Worm (Caenorhabditis elegans) whole organism, L1 larva: ENCODE results near the gene slc-17.3.

Experiments
- C16A3.4 ChIP-seq: fragments of 150-350 bp; optimal IDR thresholded peaks from 2 replicates; lab custom pipeline; 2014; ENCODE audit warnings: missing biosample characterization, missing genetic modification characterization
- C34B4.2 ChIP-seq: sonication (generic microtip); optimal IDR thresholded peaks from 2 replicates; lab custom pipeline; 2017; ENCODE audit warnings: mild to moderate bottlenecking, missing genetic modification characterization, missing compliant biosample characterization
- F16B12.6 ChIP-seq: fragments of 150-350 bp; optimal IDR thresholded peaks from 2 replicates; lab custom pipeline; 2014; ENCODE audit warnings: missing biosample characterization, missing genetic modification characterization
- aha-1 ChIP-seq: fragments of 150-350 bp; optimal IDR thresholded peaks from 2 replicates; lab custom pipeline; 2014; ENCODE audit warnings: missing biosample characterization, missing genetic modification characterization
- blmp-1 ChIP-seq: fragments of 150-350 bp; optimal IDR thresholded peaks from 2 replicates; lab custom pipeline; 2014; ENCODE audit warnings: missing biosample characterization, missing genetic modification characterization
- ceh-63 ChIP-seq: fragments of 200-800 bp; sonication (Bioruptor generic); optimal IDR thresholded peaks from 2 replicates; lab custom pipeline; 2018; ENCODE audit warnings: mild to moderate bottlenecking, missing genetic modification characterization, missing compliant biosample characterization
- ceh-82 ChIP-seq, 3 experiments: fragments of 150-350 bp in 1 of 3; sonication (generic microtip) in 2 of 3; optimal IDR thresholded peaks; 2 replicates each; lab custom pipeline; 2014 to 2017; ENCODE audit warnings: missing biosample characterization in 3 of 3, missing genetic modification characterization in 3 of 3
- ceh-88 ChIP-seq: fragments of 200-800 bp; sonication (Bioruptor generic); IDR thresholded peaks from 2 replicates; pipeline ENCODE4 v1.3.6; 2022; ENCODE audit warnings: missing genetic modification characterization, missing compliant biosample characterization
- ces-1 ChIP-seq: fragments of 150-350 bp; optimal IDR thresholded peaks from 2 replicates; lab custom pipeline; 2014; ENCODE audit warnings: missing biosample characterization, missing genetic modification reagents, missing genetic modification characterization
- dpl-1 ChIP-seq, 3 experiments: fragments of 150-350 bp in 2 of 3; sonication (generic microtip) in 1 of 3; optimal IDR thresholded peaks; 2 replicates each; lab custom pipeline; 2014 to 2017; ENCODE audit warnings: missing biosample characterization in 3 of 3, missing genetic modification characterization in 3 of 3, missing genetic modification reagents in 3 of 3
- dsc-1 ChIP-seq: sonication (generic microtip); optimal IDR thresholded peaks from 2 replicates; lab custom pipeline; 2016; ENCODE audit warnings: mild to moderate bottlenecking, missing genetic modification characterization, missing compliant biosample characterization
- efl-1 ChIP-seq, 4 experiments: fragments of 150-350 bp; optimal IDR thresholded peaks in 3 of 4; peaks in 1 of 4; 1 replicate in 1 of 4; 2 replicates in 3 of 4; lab custom pipeline; 2014; ENCODE audit warnings: missing biosample characterization in 2 of 4, missing genetic modification characterization in 2 of 4, missing genetic modification reagents in 2 of 4
- egl-27 ChIP-seq, 2 experiments: fragments of 150-350 bp in 1 of 2; sonication (generic microtip); optimal IDR thresholded peaks; 3 replicates each; lab custom pipeline; 2017 to 2018; ENCODE audit warnings: missing biosample characterization in 2 of 2, missing genetic modification characterization in 2 of 2, missing genetic modification reagents in 2 of 2
- elt-2 ChIP-seq: sonication (generic microtip); optimal IDR thresholded peaks from 2 replicates; lab custom pipeline; 2016; ENCODE audit warnings: missing genetic modification characterization, mild to moderate bottlenecking, inconsistent platforms, missing compliant biosample characterization, missing genetic modification reagents
- fkh-10 ChIP-seq: sonication (generic microtip); optimal IDR thresholded peaks from 2 replicates; lab custom pipeline; 2017; ENCODE audit warnings: missing biosample characterization, missing genetic modification reagents, missing genetic modification characterization
- hlh-4 ChIP-seq: sonication (generic microtip); optimal IDR thresholded peaks from 2 replicates; lab custom pipeline; 2016; ENCODE audit warnings: mild to moderate bottlenecking, missing genetic modification characterization, missing compliant biosample characterization
- hpl-2 ChIP-seq: fragments of 150-350 bp; optimal IDR thresholded peaks from 2 replicates; lab custom pipeline; 2014; ENCODE audit warnings: missing biosample characterization, missing genetic modification reagents, missing genetic modification characterization
- isw-1 ChIP-seq: fragments of 200-800 bp; sonication (Bioruptor generic); IDR thresholded peaks from 2 replicates; pipeline ENCODE4 v1.3.6; 2022; ENCODE audit warnings: missing genetic modification characterization, missing compliant biosample characterization
- lin-14 ChIP-seq: fragments of 200-800 bp; sonication (Bioruptor generic); optimal IDR thresholded peaks from 2 replicates; lab custom pipeline; 2018; ENCODE audit warnings: mild to moderate bottlenecking, missing genetic modification characterization, moderate library complexity, missing compliant biosample characterization
- lin-35 ChIP-seq, 2 experiments: fragments of 150-350 bp; optimal IDR thresholded peaks; 2 replicates each; lab custom pipeline; 2014; ENCODE audit warnings: missing biosample characterization in 2 of 2, missing genetic modification characterization in 2 of 2, missing genetic modification reagents in 2 of 2
- lin-39 ChIP-seq: fragments of 150-350 bp; optimal IDR thresholded peaks from 2 replicates; lab custom pipeline; 2014; ENCODE audit warnings: missing biosample characterization, missing genetic modification reagents, missing genetic modification characterization
- lir-3 ChIP-seq: sonication (generic microtip); optimal IDR thresholded peaks from 2 replicates; lab custom pipeline; 2016; ENCODE audit warnings: mild to moderate bottlenecking, missing genetic modification characterization, moderate library complexity, missing compliant biosample characterization; ENCODE audit not compliant: poor library complexity
- lsy-2 ChIP-seq, 2 experiments: fragments of 150-350 bp; optimal IDR thresholded peaks; 2 replicates each; lab custom pipeline; 2014; ENCODE audit warnings: missing biosample characterization in 2 of 2, missing genetic modification characterization in 2 of 2
- mab-9 ChIP-seq: fragments of 200-800 bp; sonication (Bioruptor generic); IDR thresholded peaks from 2 replicates; pipeline ENCODE4 v1.3.6; 2022; ENCODE audit warnings: missing genetic modification reagents, missing genetic modification characterization, missing compliant biosample characterization
- mef-2 ChIP-seq: fragments of 150-350 bp; optimal IDR thresholded peaks from 2 replicates; lab custom pipeline; 2014; ENCODE audit warnings: missing biosample characterization, missing genetic modification characterization
- nhr-12 ChIP-seq: sonication (generic microtip); optimal IDR thresholded peaks from 2 replicates; lab custom pipeline; 2017; ENCODE audit warnings: missing biosample characterization, missing genetic modification characterization
- nhr-20 ChIP-seq: sonication (generic microtip); optimal IDR thresholded peaks from 2 replicates; lab custom pipeline; 2016; ENCODE audit warnings: mild to moderate bottlenecking, missing genetic modification characterization, missing compliant biosample characterization
- nhr-28 ChIP-seq: fragments of 150-350 bp; optimal IDR thresholded peaks from 2 replicates; lab custom pipeline; 2014; ENCODE audit warnings: missing biosample characterization, missing genetic modification characterization
- nhr-47 ChIP-seq: sonication (generic microtip); optimal IDR thresholded peaks from 2 replicates; lab custom pipeline; 2016; ENCODE audit warnings: mild to moderate bottlenecking, missing genetic modification characterization, moderate library complexity, missing compliant biosample characterization
- nhr-71 ChIP-seq: sonication (generic microtip); optimal IDR thresholded peaks from 2 replicates; lab custom pipeline; 2016; ENCODE audit warnings: mild to moderate bottlenecking, missing genetic modification characterization, moderate library complexity, missing compliant biosample characterization
- nhr-77 ChIP-seq: fragments of 150-350 bp; optimal IDR thresholded peaks from 2 replicates; lab custom pipeline; 2014; ENCODE audit warnings: missing biosample characterization, missing genetic modification characterization
- nhr-84 ChIP-seq: sonication (generic microtip); optimal IDR thresholded peaks from 2 replicates; lab custom pipeline; 2017; ENCODE audit warnings: missing biosample characterization, missing genetic modification characterization
- nhr-90 ChIP-seq: sonication (generic microtip); optimal IDR thresholded peaks from 2 replicates; lab custom pipeline; 2016; ENCODE audit warnings: mild to moderate bottlenecking, missing genetic modification characterization, missing compliant biosample characterization; ENCODE audit not compliant: poor library complexity
- pag-3 ChIP-seq: sonication (generic microtip); optimal IDR thresholded peaks from 2 replicates; lab custom pipeline; 2017; ENCODE audit warnings: missing genetic modification characterization, mild to moderate bottlenecking, missing compliant biosample characterization, antibody characterized with exemption, borderline replicate concordance; ENCODE audit not compliant: insufficient read depth
- rnt-1 ChIP-seq: sonication (generic microtip); optimal IDR thresholded peaks from 2 replicates; lab custom pipeline; 2016; ENCODE audit warnings: mild to moderate bottlenecking, missing genetic modification characterization, moderate library complexity, missing compliant biosample characterization
- skn-1 ChIP-seq: fragments of 150-350 bp; optimal IDR thresholded peaks from 2 replicates; lab custom pipeline; 2014; ENCODE audit warnings: missing biosample characterization, missing genetic modification characterization
- snu-23 ChIP-seq: sonication (generic microtip); optimal IDR thresholded peaks from 2 replicates; lab custom pipeline; 2016; ENCODE audit warnings: missing genetic modification characterization, missing compliant biosample characterization
- sox-4 ChIP-seq: sonication (generic microtip); optimal IDR thresholded peaks from 2 replicates; lab custom pipeline; 2016; ENCODE audit warnings: missing genetic modification characterization, missing compliant biosample characterization
- sptf-1 ChIP-seq: fragments of 150-350 bp; optimal IDR thresholded peaks from 2 replicates; lab custom pipeline; 2014; ENCODE audit warnings: missing biosample characterization, missing genetic modification characterization
- sup-37 ChIP-seq: fragments of 200-800 bp; sonication (Bioruptor generic); optimal IDR thresholded peaks from 2 replicates; lab custom pipeline; 2018; ENCODE audit warnings: mild to moderate bottlenecking, missing genetic modification characterization, missing compliant biosample characterization
- tlp-1 ChIP-seq: fragments of 150-350 bp; optimal IDR thresholded peaks from 2 replicates; lab custom pipeline; 2014; ENCODE audit warnings: missing biosample characterization, missing genetic modification characterization
- xbp-1 ChIP-seq: sonication (generic microtip); optimal IDR thresholded peaks from 2 replicates; lab custom pipeline; 2016; ENCODE audit warnings: missing genetic modification characterization, missing compliant biosample characterization

slc-17.3 gene

DNA sequence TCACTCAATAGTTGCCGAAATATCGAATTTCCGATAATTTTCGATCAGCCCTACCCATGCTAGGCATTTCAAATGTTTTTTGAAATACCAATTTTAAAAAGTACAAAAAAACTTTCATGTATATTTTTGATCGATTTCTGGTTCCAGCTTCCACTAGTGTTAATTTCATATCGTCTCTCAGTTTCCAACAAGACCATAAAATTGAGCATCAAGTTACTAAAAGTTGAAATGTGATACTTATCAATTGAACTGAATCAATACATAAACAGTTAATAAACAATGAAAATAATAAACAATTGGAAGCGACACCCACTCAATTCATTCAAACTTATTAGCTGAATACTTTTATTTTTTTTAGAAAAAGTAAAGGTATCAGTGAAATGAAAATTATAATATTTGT, 1.1 kb upstream of the slc-17.3 start, which contains the start of gene cup-4:
Gene cup-4, plus strand, starts transcription at position 301 of the 400 bp plus-strand sequence.
- TF ChIP-seq ceh-88 (GFP tag; lab: Robert Waterston, UW) (no peak), isw-1 (GFP tag; lab: Robert Waterston, UW) (no peak), nhr-20 (tag; lab: Kevin White, UChicago) (no peak), fkh-10 (GFP tag; lab: Kevin White, UChicago) (no peak), sptf-1 (tag; lab: Kevin White, UChicago) (no peak), mab-9 (no peak), dsc-1 (tag; lab: Kevin White, UChicago) (no peak), egl-27 (tag; optimal IDR thresholded peaks at IDR 0.05; lab: Kevin White, UChicago) (no peak), tlp-1 (tag; lab: Kevin White, UChicago) (no peak), hpl-2 (GFP tag; lab: Kevin White, UChicago) (no peak), sup-37 (GFP tag; lab: Kevin White, UChicago) (no peak), nhr-84 (no peak), nhr-47 (tag; lab: Kevin White, UChicago) (no peak)

DNA sequence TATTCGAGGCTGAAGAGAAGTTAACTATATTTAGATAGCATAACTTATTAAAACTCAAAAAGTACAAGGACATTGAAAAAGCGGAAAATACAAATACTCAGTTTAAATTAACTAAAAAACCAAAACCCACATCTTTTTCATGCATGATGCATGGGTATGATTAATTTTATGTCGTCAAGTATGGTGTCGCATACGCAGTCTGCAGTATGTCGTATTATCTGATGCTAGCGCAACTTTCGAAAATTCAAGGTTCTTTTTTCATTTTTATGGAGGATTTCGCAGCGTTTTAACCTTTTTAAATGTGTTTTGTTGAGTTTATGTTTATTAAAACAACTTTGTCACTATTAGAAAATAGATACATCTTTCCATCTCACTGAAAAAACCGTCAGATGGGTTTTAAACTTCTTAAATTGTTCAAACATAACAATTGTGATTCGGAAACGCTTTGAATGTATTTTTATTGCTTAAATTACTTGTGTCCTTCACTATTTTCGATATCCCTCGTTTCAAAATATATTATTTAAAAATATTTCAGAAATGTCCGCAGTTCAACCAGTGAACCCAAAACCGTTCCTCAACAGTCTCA, 3.5 kb downstream of the slc-17.3 start, which contains the start of gene snr-5:
Gene snr-5, plus strand, starts transcription at position 536 of the 586 bp plus-strand sequence.
- no peak for TF ChIP-seq lin-14
- peak; percentile 35 for TF ChIP-seq blmp-1 (tag; lab: Kevin White, UChicago)
- TF ChIP-seq efl-1 (optimal IDR thresholded peaks at IDR 0.05; lab: Kevin White, UChicago), result peak; percentile 35 to 57
- peak; percentile 65 to 94 for TF ChIP-seq efl-1 (GFP tag; optimal IDR thresholded peaks at IDR 0.05 in 1 of 2; lab: Kevin White, UChicago)
- peak; percentile 32 to 64 (median 47) for TF ChIP-seq dpl-1 (GFP tag; optimal IDR thresholded peaks at IDR 0.05; lab: Kevin White, UChicago)
- peak; percentile 39 for TF ChIP-seq snu-23
- no peak for TF ChIP-seq nhr-77 (tag; lab: Kevin White, UChicago)
- peak; percentile 9 for TF ChIP-seq nhr-71 (tag; lab: Kevin White, UChicago)
- peak; percentile 19 to 65 for TF ChIP-seq lsy-2 (tag; optimal IDR thresholded peaks at IDR 0.05; lab: Kevin White, UChicago)
- TF ChIP-seq F16B12.6 (tag; lab: Kevin White, UChicago), result peak; percentile 81
- TF ChIP-seq ceh-63, result no peak
- peak in 1 of 3 experiments; percentile 11 for TF ChIP-seq ceh-82 (tag; optimal IDR thresholded peaks at IDR 0.05; lab: Kevin White, UChicago)
- peak; percentile 55 to 60 for TF ChIP-seq lin-35 (GFP tag; optimal IDR thresholded peaks at IDR 0.05; lab: Kevin White, UChicago)
- TF ChIP-seq ceh-88 (GFP tag; lab: Robert Waterston, UW), result no peak
- TF ChIP-seq rnt-1, result peak; percentile 14
- TF ChIP-seq, all 84 proteins: peak for 10

DNA sequence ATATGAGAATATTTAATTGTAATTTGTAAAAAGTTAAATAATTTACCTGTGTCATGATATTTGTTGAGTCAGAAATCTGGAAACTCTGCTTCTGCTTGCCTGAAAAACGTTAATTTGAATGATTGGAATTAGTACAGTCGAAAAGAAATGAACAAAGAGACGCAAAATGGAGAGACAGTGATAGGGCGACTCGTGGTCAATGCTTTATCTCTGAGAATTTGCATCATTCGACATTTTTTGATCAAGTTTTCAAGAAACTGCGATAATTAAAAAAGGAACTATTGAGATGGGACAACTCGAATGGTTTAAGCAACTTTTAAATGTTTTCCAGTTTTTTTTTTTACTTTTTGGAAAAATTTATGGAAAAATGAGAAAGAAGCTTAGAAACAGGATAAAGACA, 4.2 kb downstream of the slc-17.3 start, which contains the start of gene cuc-1:
Gene cuc-1, minus strand, starts transcription at position 101 of the 400 bp plus-strand sequence.
- peak; percentile 20 for TF ChIP-seq elt-2 (tag; lab: Kevin White, UChicago)
- no peak for TF ChIP-seq lir-3
- no peak for TF ChIP-seq nhr-12
- no peak for TF ChIP-seq isw-1 (GFP tag; lab: Robert Waterston, UW)
- TF ChIP-seq egl-27 (tag; optimal IDR thresholded peaks at IDR 0.05; lab: Kevin White, UChicago), result no peak

DNA sequence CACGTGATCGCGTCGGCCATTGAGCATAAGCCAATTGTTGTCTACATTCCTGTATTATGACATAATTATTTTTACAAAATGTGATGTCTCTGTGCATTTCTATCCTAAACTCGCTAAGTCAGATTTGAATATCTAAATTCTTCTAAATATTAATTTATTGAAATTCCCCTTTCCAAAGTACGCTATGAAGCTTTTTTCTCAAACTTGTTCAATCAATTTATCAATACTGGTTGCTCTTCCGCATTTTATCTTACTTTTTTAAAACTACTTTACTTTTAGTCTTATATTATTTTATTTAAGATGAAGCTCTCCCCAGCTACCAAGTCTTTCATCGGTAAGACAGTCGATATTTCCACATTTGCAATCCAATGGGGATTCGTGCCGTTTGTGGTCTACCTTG, 5.8 kb downstream of the slc-17.3 start, which contains the start of gene tomm-7:
Gene tomm-7, plus strand, starts transcription at position 301 of the 400 bp plus-strand sequence.
- TF ChIP-seq pag-3, result no peak
- no peak for TF ChIP-seq C34B4.2
- no peak for TF ChIP-seq aha-1 (tag; lab: Kevin White, UChicago)
- TF ChIP-seq sox-4 (tag; lab: Kevin White, UChicago), result no peak
- TF ChIP-seq fkh-10 (GFP tag; lab: Kevin White, UChicago), result no peak
- no peak for TF ChIP-seq C16A3.4
- no peak for TF ChIP-seq isw-1 (GFP tag; lab: Robert Waterston, UW)
- TF ChIP-seq ces-1 (GFP tag; lab: Kevin White, UChicago), result no peak
- no peak for TF ChIP-seq xbp-1 (tag; lab: Kevin White, UChicago)
- no peak for TF ChIP-seq lir-3
- no peak for TF ChIP-seq lin-39 (tag; lab: Kevin White, UChicago)
- TF ChIP-seq mef-2 (tag; lab: Kevin White, UChicago), result no peak
- no peak for TF ChIP-seq ceh-82 (tag; optimal IDR thresholded peaks at IDR 0.05; lab: Kevin White, UChicago)
- TF ChIP-seq nhr-90, result no peak
- no peak for TF ChIP-seq nhr-28 (tag; lab: Kevin White, UChicago)
- TF ChIP-seq hlh-4 (tag; lab: Kevin White, UChicago), result no peak
- TF ChIP-seq skn-1 (tag; lab: Kevin White, UChicago), result no peak
- TF ChIP-seq, all 84 proteins: peak for 0
